Worm (Caenorhabditis elegans) whole organism, L3 larva: ENCODE results near the gene pph-6.

ENCODE experiments used
- R02D3.7 ChIP-seq: fragments of 150-350 bp; optimal IDR thresholded peaks from 2 replicates; lab custom pipeline; 2014; ENCODE audit warnings: missing biosample characterization, missing genetic modification characterization
- ZK546.5 ChIP-seq: sonication (generic microtip); optimal IDR thresholded peaks from 2 replicates; lab custom pipeline; 2017; ENCODE audit warnings: missing biosample characterization, missing genetic modification characterization
- ama-1 ChIP-seq: fragments of 150-350 bp; optimal IDR thresholded peaks from 2 replicates; lab custom pipeline; 2018
- ceh-16 ChIP-seq: sonication (generic microtip); optimal IDR thresholded peaks from 2 replicates; lab custom pipeline; 2017; ENCODE audit warnings: missing biosample characterization, missing genetic modification characterization
- ceh-28 ChIP-seq: fragments of 150-350 bp; optimal IDR thresholded peaks from 2 replicates; lab custom pipeline; 2014; ENCODE audit warnings: missing biosample characterization, missing genetic modification reagents, missing genetic modification characterization
- ceh-9 ChIP-seq: sonication (generic microtip); optimal IDR thresholded peaks from 2 replicates; lab custom pipeline; 2018; ENCODE audit warnings: missing biosample characterization, missing genetic modification characterization
- daf-12 ChIP-seq: fragments of 150-350 bp; optimal IDR thresholded peaks from 2 replicates; lab custom pipeline; 2014; ENCODE audit warnings: missing biosample characterization, missing genetic modification reagents, missing genetic modification characterization
- egl-27 ChIP-seq: sonication (generic microtip); optimal IDR thresholded peaks from 4 replicates; lab custom pipeline; 2017; ENCODE audit warnings: missing biosample characterization, missing genetic modification reagents, missing genetic modification characterization
- egl-5 ChIP-seq: fragments of 150-350 bp; optimal IDR thresholded peaks from 2 replicates; lab custom pipeline; 2017; ENCODE audit warnings: missing biosample characterization, missing genetic modification reagents, missing genetic modification characterization, inconsistent platforms
- elt-1 ChIP-seq: fragments of 150-350 bp; optimal IDR thresholded peaks from 2 replicates; lab custom pipeline; 2014; ENCODE audit warnings: missing biosample characterization, missing genetic modification characterization
- elt-2 ChIP-seq: sonication (generic microtip); optimal IDR thresholded peaks from 2 replicates; lab custom pipeline; 2016; ENCODE audit warnings: missing genetic modification reagents, mild to moderate bottlenecking, missing genetic modification characterization, missing compliant biosample characterization
- elt-3 ChIP-seq, 3 experiments: fragments of 150-350 bp in 1 of 3; sonication (generic microtip) in 2 of 3; optimal IDR thresholded peaks; 2 replicates in 2 of 3; 4 replicates in 1 of 3; lab custom pipeline; 2014 to 2017; ENCODE audit warnings: missing biosample characterization in 3 of 3, missing genetic modification characterization in 3 of 3
- eor-1 ChIP-seq, 2 experiments: fragments of 150-350 bp; optimal IDR thresholded peaks; 2 replicates each; lab custom pipeline; 2014 to 2018; ENCODE audit warnings: missing biosample characterization in 2 of 2, missing genetic modification characterization in 2 of 2
- fkh-10 ChIP-seq: sonication (generic microtip); optimal IDR thresholded peaks from 2 replicates; lab custom pipeline; 2017; ENCODE audit warnings: missing biosample characterization, missing genetic modification reagents, missing genetic modification characterization
- fos-1 ChIP-seq: fragments of 150-350 bp; optimal IDR thresholded peaks from 2 replicates; lab custom pipeline; 2014; ENCODE audit warnings: missing biosample characterization, missing genetic modification characterization
- lin-39 ChIP-seq: fragments of 150-350 bp; optimal IDR thresholded peaks from 2 replicates; lab custom pipeline; 2018; ENCODE audit warnings: missing biosample characterization, missing genetic modification reagents, missing genetic modification characterization
- mdl-1 ChIP-seq: fragments of 150-350 bp; optimal IDR thresholded peaks from 2 replicates; lab custom pipeline; 2014; ENCODE audit warnings: missing biosample characterization, missing genetic modification characterization
- nfya-1 ChIP-seq: sonication (generic microtip); optimal IDR thresholded peaks from 2 replicates; lab custom pipeline; 2017; ENCODE audit warnings: missing genetic modification characterization, mild to moderate bottlenecking, missing compliant biosample characterization, antibody characterized with exemption, moderate library complexity; ENCODE audit not compliant: insufficient read depth
- nhr-11 ChIP-seq: fragments of 150-350 bp; optimal IDR thresholded peaks from 2 replicates; lab custom pipeline; 2014; ENCODE audit warnings: missing biosample characterization, missing genetic modification characterization
- nhr-12 ChIP-seq: fragments of 150-350 bp; optimal IDR thresholded peaks from 2 replicates; lab custom pipeline; 2014; ENCODE audit warnings: missing biosample characterization, missing genetic modification characterization
- nhr-237 ChIP-seq: fragments of 150-350 bp; optimal IDR thresholded peaks from 2 replicates; lab custom pipeline; 2014; ENCODE audit warnings: missing biosample characterization, missing genetic modification characterization
- nhr-25 ChIP-seq: sonication (generic microtip); optimal IDR thresholded peaks from 2 replicates; lab custom pipeline; 2017; ENCODE audit warnings: missing biosample characterization, missing genetic modification characterization
- nhr-28 ChIP-seq: fragments of 150-350 bp; optimal IDR thresholded peaks from 2 replicates; lab custom pipeline; 2014; ENCODE audit warnings: missing biosample characterization, missing genetic modification characterization
- nhr-67 ChIP-seq: fragments of 150-350 bp; optimal IDR thresholded peaks from 2 replicates; lab custom pipeline; 2014; ENCODE audit warnings: missing biosample characterization, missing genetic modification characterization
- nhr-77 ChIP-seq: fragments of 150-350 bp; optimal IDR thresholded peaks from 2 replicates; lab custom pipeline; 2014; ENCODE audit warnings: missing biosample characterization, missing genetic modification characterization
- pha-4 ChIP-seq: fragments of 150-350 bp; optimal IDR thresholded peaks from 2 replicates; lab custom pipeline; 2014; ENCODE audit warnings: missing biosample characterization, missing genetic modification reagents, missing genetic modification characterization
- pqm-1 ChIP-seq: fragments of 150-350 bp; optimal IDR thresholded peaks from 2 replicates; lab custom pipeline; 2017; ENCODE audit warnings: missing biosample characterization, missing genetic modification characterization, inconsistent platforms
- sea-2 ChIP-seq: fragments of 150-350 bp; sonication (generic microtip); optimal IDR thresholded peaks from 4 replicates; lab custom pipeline; 2014; ENCODE audit warnings: missing biosample characterization, missing genetic modification reagents, missing genetic modification characterization
- snpc-4 ChIP-seq: fragments of 150-350 bp; optimal IDR thresholded peaks from 2 replicates; lab custom pipeline; 2014; ENCODE audit warnings: missing biosample characterization, missing genetic modification characterization
- tbx-2 ChIP-seq: sonication (generic microtip); optimal IDR thresholded peaks from 2 replicates; lab custom pipeline; 2016; ENCODE audit warnings: mild to moderate bottlenecking, missing genetic modification characterization, missing compliant biosample characterization
- unc-39 ChIP-seq: sonication (generic microtip); optimal IDR thresholded peaks from 4 replicates; lab custom pipeline; 2017; ENCODE audit warnings: missing biosample characterization, missing genetic modification characterization
- ztf-11 ChIP-seq: fragments of 150-350 bp; optimal IDR thresholded peaks from 2 replicates; lab custom pipeline; 2014; ENCODE audit warnings: missing biosample characterization, missing genetic modification characterization

The pph-6 gene

ce11 chrIII:3461403-3461802 lies at the start of gene pph-6:
Gene pph-6 (plus strand): TSS chrIII:3461703.
- no peak for TF ChIP-seq ceh-9
- no peak for TF ChIP-seq lin-39
- TF ChIP-seq nhr-11: no peak
- TF ChIP-seq fos-1: no peak
- no peak for TF ChIP-seq unc-39 (tag; lab: Kevin White, UChicago)
- no peak for TF ChIP-seq snpc-4 (tag; lab: Kevin White, UChicago)
- no peak for TF ChIP-seq tbx-2
- no peak for TF ChIP-seq ztf-11 (tag; lab: Kevin White, UChicago)
- no peak for TF ChIP-seq nhr-237
- TF ChIP-seq egl-5: no peak
- TF ChIP-seq ceh-28: no peak
- no peak for TF ChIP-seq R02D3.7 (tag; lab: Kevin White, UChicago)
- TF ChIP-seq nfya-1: no peak
- TF ChIP-seq ceh-16 (tag; lab: Kevin White, UChicago): no peak
- TF ChIP-seq mdl-1: no peak
- TF ChIP-seq nhr-77 (tag; lab: Kevin White, UChicago): no peak
- no peak for TF ChIP-seq elt-3 (tag; optimal IDR thresholded peaks at IDR 0.05; lab: Kevin White, UChicago)

ce11 chrIII:3413437-3413836 lies 48.1 kb upstream of the pph-6 start:
- TF ChIP-seq fkh-10 (GFP tag; lab: Kevin White, UChicago) (no peak), elt-1 (tag; lab: Kevin White, UChicago) (no peak), ceh-16 (tag; lab: Kevin White, UChicago) (no peak), egl-27 (tag; lab: Kevin White, UChicago) (no peak), pha-4 (tag; lab: Kevin White, UChicago) (no peak), lin-39 (no peak)

ce11 chrIII:3414412-3414811 lies 47.1 kb upstream of the pph-6 start:
- TF ChIP-seq daf-12 (tag; lab: Kevin White, UChicago): no peak
- TF ChIP-seq tbx-2: no peak
- no peak for TF ChIP-seq nhr-12 (tag; lab: Kevin White, UChicago)
- TF ChIP-seq snpc-4 (tag; lab: Kevin White, UChicago): no peak
- no peak for TF ChIP-seq sea-2 (GFP tag; lab: Kevin White, UChicago)

- TF ChIP-seq pha-4 (tag; lab: Kevin White, UChicago): no peak
- no peak for TF ChIP-seq nhr-237
- peak; percentile 87 for TF ChIP-seq nfya-1
- no peak for TF ChIP-seq nhr-28 (tag; lab: Kevin White, UChicago)
Observed at ce11 chrIII:3417453-3417852, 44.0 kb upstream of the pph-6 start.

- peak; percentile 97 for TF ChIP-seq nfya-1
- no peak for TF ChIP-seq eor-1 (tag; optimal IDR thresholded peaks at IDR 0.05; lab: Kevin White, UChicago)
Observed at ce11 chrIII:3418906-3419305, 42.6 kb upstream of the pph-6 start.

ce11 chrIII:3423924-3424323 lies 37.6 kb upstream of the pph-6 start:
- TF ChIP-seq ZK546.5 (tag; lab: Kevin White, UChicago) (no peak), pqm-1 (tag; lab: Kevin White, UChicago) (no peak)

ce11 chrIII:3425438-3425837 lies 36.1 kb upstream of the pph-6 start, which contains the start of gene metl-18:
Gene metl-18 (plus strand): TSS chrIII:3425738.
- TF ChIP-seq ama-1 (lab: Kevin White, UChicago) (no peak), nhr-25 (tag; lab: Kevin White, UChicago) (no peak), ztf-11 (tag; lab: Kevin White, UChicago) (no peak)

- TF ChIP-seq ama-1 (lab: Kevin White, UChicago) (no peak), tbx-2 (no peak), fkh-10 (GFP tag; lab: Kevin White, UChicago) (no peak), nfya-1 (peak; percentile 12), elt-2 (tag; lab: Kevin White, UChicago) (peak; percentile 2), nhr-67 (tag; lab: Kevin White, UChicago) (no peak)
Observed at ce11 chrIII:3426741-3427140, 34.8 kb upstream of the pph-6 start.
